Worm (Caenorhabditis elegans) whole organism, young adult: Measurements from ENCODE around the gene slo-2.

ENCODE experiments used
- Y79H2A.3 ChIP-seq: fragments of 200-800 bp; sonication (Bioruptor generic); conservative IDR thresholded peaks from 2 replicates; pipeline ENCODE4 v1.3.6; 2022; ENCODE audit warnings: missing genetic modification reagents, missing genetic modification characterization, missing compliant biosample characterization
- ceh-27 ChIP-seq: fragments of 200-800 bp; sonication (Bioruptor generic); optimal IDR thresholded peaks from 2 replicates; lab custom pipeline; 2018; ENCODE audit warnings: mild to moderate bottlenecking, missing genetic modification characterization, moderate library complexity, missing compliant biosample characterization
- egl-44 ChIP-seq: fragments of 200-800 bp; sonication (Bioruptor generic); IDR thresholded peaks from 2 replicates; pipeline ENCODE4 v1.3.6; 2022; ENCODE audit warnings: missing genetic modification reagents, missing genetic modification characterization, missing compliant biosample characterization
- him-1 ChIP-seq: sonication (generic microtip); optimal IDR thresholded peaks from 2 replicates; lab custom pipeline; 2016; ENCODE audit warnings: missing genotype, missing genetic modification reagents, missing genetic modification characterization, missing compliant biosample characterization
- madf-10 ChIP-seq: sonication (generic microtip); optimal IDR thresholded peaks from 2 replicates; lab custom pipeline; 2016; ENCODE audit warnings: mild to moderate bottlenecking, missing genetic modification characterization, missing compliant biosample characterization
- tlf-1 ChIP-seq: fragments of 200-800 bp; sonication (Bioruptor generic); optimal IDR thresholded peaks from 2 replicates; lab custom pipeline; 2018; ENCODE audit warnings: mild to moderate bottlenecking, missing genetic modification characterization, missing compliant biosample characterization
- ztf-26 ChIP-seq: sonication (generic microtip); optimal IDR thresholded peaks from 2 replicates; lab custom pipeline; 2017; ENCODE audit warnings: missing genetic modification characterization, missing compliant biosample characterization

DNA sequence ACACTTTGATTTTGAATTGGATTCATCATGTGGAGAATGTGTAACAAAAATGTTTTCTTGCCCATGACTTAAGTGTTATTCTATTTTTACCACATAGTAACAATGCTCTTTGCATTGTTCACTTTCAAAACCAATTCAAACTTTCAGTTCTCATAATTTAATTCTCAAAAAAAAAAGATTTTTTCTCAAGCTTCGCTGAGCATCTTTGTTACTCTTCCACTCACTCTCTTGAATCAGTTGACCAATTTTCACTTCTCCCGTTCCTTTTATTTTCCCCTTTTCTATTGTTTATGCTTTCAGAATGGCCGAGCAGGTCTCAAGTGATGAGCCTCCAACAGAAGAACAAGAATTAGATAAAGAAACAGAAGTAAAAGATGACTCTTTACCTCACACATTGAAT, 59.6 kb downstream of the slo-2 start, which contains the start of gene oct-2:
- no peak for TF ChIP-seq tlf-1 (GFP tag; lab: Kevin White, UChicago)
- no peak for TF ChIP-seq egl-44
- TF ChIP-seq Y79H2A.3 = no peak
- no peak for TF ChIP-seq madf-10
- TF ChIP-seq ztf-26 (tag; lab: Kevin White, UChicago) = no peak
- no peak for TF ChIP-seq ceh-27 (GFP tag; lab: Kevin White, UChicago)
- TF ChIP-seq him-1 (tag; lab: Kevin White, UChicago) = no peak
